Fruit fly (Drosophila melanogaster) whole organism, wandering third instar larva: ENCODE results near the gene spn-B.
A peak's percentile ranks its signal among the peaks of the same experiment; 100 is the strongest.

ENCODE experiments used
- Abd-B ChIP-seq: fragments of >200 bp; optimal IDR thresholded peaks from 2 replicates; lab custom pipeline; 2017; ENCODE audit warnings: missing biosample characterization, missing genetic modification characterization
- CG32264 ChIP-seq: fragments of 200-800 bp; sonication (Bioruptor generic); optimal IDR thresholded peaks from 2 replicates; lab custom pipeline; 2016; ENCODE audit warnings: missing biosample characterization, missing genetic modification characterization
- CG9705 ChIP-seq: fragments of 200-800 bp; sonication (Bioruptor generic); optimal IDR thresholded peaks from 2 replicates; lab custom pipeline; 2018; ENCODE audit warnings: missing biosample characterization, mild to moderate bottlenecking, missing genetic modification characterization
- CrebA ChIP-seq: fragments of 200-800 bp; sonication (Bioruptor generic); optimal IDR thresholded peaks from 2 replicates; lab custom pipeline; 2016; ENCODE audit warnings: missing biosample characterization, mild to moderate bottlenecking, missing genetic modification characterization, borderline replicate concordance
- Dfd ChIP-seq: fragments of >200 bp; optimal IDR thresholded peaks from 2 replicates; lab custom pipeline; 2017; ENCODE audit warnings: missing biosample characterization, missing genetic modification characterization
- Dif ChIP-seq: fragments of 200-275, 200-300 bp; sonication (Bioruptor generic); optimal IDR thresholded peaks from 2 replicates; lab custom pipeline; 2018; ENCODE audit warnings: missing biosample characterization, missing genetic modification characterization; ENCODE audit not compliant: partially characterized antibody
- GATAd ChIP-seq: sonication (Bioruptor generic); optimal IDR thresholded peaks from 2 replicates; lab custom pipeline; 2016; ENCODE audit warnings: missing biosample characterization, missing genetic modification characterization
- HLH106 ChIP-seq: fragments of 200-800 bp; optimal IDR thresholded peaks from 3 replicates; lab custom pipeline; 2019; ENCODE audit warnings: missing biosample characterization, mild to moderate bottlenecking, missing genetic modification characterization, moderate library complexity
- Hnf4 ChIP-seq: fragments of 200-800 bp; sonication (Bioruptor generic); optimal IDR thresholded peaks from 2 replicates; lab custom pipeline; 2016; ENCODE audit warnings: missing biosample characterization, mild to moderate bottlenecking, missing genetic modification characterization
- Hr78 ChIP-seq: fragments of >200 bp; optimal IDR thresholded peaks from 2 replicates; lab custom pipeline; 2017; ENCODE audit warnings: missing biosample characterization, missing genetic modification characterization
- Hr83 ChIP-seq: fragments of 200-300 bp; sonication (Bioruptor generic); optimal IDR thresholded peaks from 2 replicates; lab custom pipeline; 2016; ENCODE audit warnings: missing biosample characterization, mild to moderate bottlenecking, missing genetic modification characterization, moderate library complexity; ENCODE audit not compliant: poor library complexity, severe bottlenecking
- Jra ChIP-seq: sonication (Bioruptor generic); optimal IDR thresholded peaks from 2 replicates; lab custom pipeline; 2016; ENCODE audit warnings: missing biosample characterization, missing genetic modification characterization
- Mio ChIP-seq: sonication (Bioruptor generic); optimal IDR thresholded peaks from 2 replicates; lab custom pipeline; 2016; ENCODE audit warnings: missing biosample characterization, missing genetic modification characterization
- Myc ChIP-seq: fragments of >200 bp; optimal IDR thresholded peaks from 2 replicates; lab custom pipeline; 2017
- N ChIP-seq: fragments of >200 bp; optimal IDR thresholded peaks from 2 replicates; lab custom pipeline; 2018; ENCODE audit warnings: missing biosample characterization, missing external identifiers, missing genetic modification characterization
- OdsH ChIP-seq: fragments of 200-800 bp; sonication (Bioruptor generic); optimal IDR thresholded peaks from 2 replicates; lab custom pipeline; 2016; ENCODE audit warnings: missing biosample characterization, mild to moderate bottlenecking, missing genetic modification characterization
- Rel ChIP-seq, 2 experiments: fragments of 200-800 bp; sonication (Bioruptor generic) in 1 of 2; optimal IDR thresholded peaks; 2 replicates in 1 of 2; 3 replicates in 1 of 2; lab custom pipeline; 2016 to 2019; ENCODE audit warnings: mild to moderate bottlenecking in 2 of 2, missing biosample characterization in 2 of 2, missing genetic modification characterization in 2 of 2, moderate library complexity in 1 of 2
- Sp1 ChIP-seq: fragments of 200-800 bp; sonication (Bioruptor generic); optimal IDR thresholded peaks from 3 replicates; lab custom pipeline; 2019; ENCODE audit warnings: missing biosample characterization, mild to moderate bottlenecking, missing genetic modification characterization, moderate library complexity
- Vsx2 ChIP-seq: fragments of 200-300, 225-300 bp; sonication (Bioruptor generic); optimal IDR thresholded peaks from 2 replicates; lab custom pipeline; 2018; ENCODE audit warnings: missing biosample characterization, missing genetic modification characterization; ENCODE audit not compliant: partially characterized antibody
- br ChIP-seq: fragments of 200-800 bp; sonication (Bioruptor generic); optimal IDR thresholded peaks from 2 replicates; lab custom pipeline; 2016; ENCODE audit warnings: missing biosample characterization, missing genetic modification characterization
- brk ChIP-seq: fragments of 200-800 bp; sonication (Bioruptor generic); optimal IDR thresholded peaks from 2 replicates; lab custom pipeline; 2016; ENCODE audit warnings: missing biosample characterization, mild to moderate bottlenecking, missing genetic modification characterization
- dl ChIP-seq, 2 experiments: fragments of 175-275, 200-275 bp in 1 of 2; fragments of 200-275 bp in 1 of 2; sonication (Bioruptor generic); optimal IDR thresholded peaks; lab custom pipeline; 2018; ENCODE audit warnings: mild to moderate bottlenecking in 2 of 2, missing biosample characterization in 2 of 2, missing genetic modification characterization in 2 of 2, moderate library complexity in 2 of 2; ENCODE audit not compliant: partially characterized antibody in 2 of 2, insufficient read depth in 1 of 2
- dmrt93B ChIP-seq: fragments of 200-800 bp; sonication (Bioruptor generic); optimal IDR thresholded peaks from 2 replicates; lab custom pipeline; 2018; ENCODE audit warnings: missing biosample characterization, mild to moderate bottlenecking, missing genetic modification characterization
- dsf ChIP-seq: sonication (Bioruptor generic); optimal IDR thresholded peaks from 2 replicates; lab custom pipeline; 2016; ENCODE audit warnings: missing biosample characterization, missing genetic modification characterization, borderline replicate concordance
- ey ChIP-seq: fragments of 200-800 bp; sonication (Bioruptor generic); optimal IDR thresholded peaks from 2 replicates; lab custom pipeline; 2016; ENCODE audit warnings: missing biosample characterization, missing genetic modification characterization
- foxo ChIP-seq, 2 experiments: fragments of 200-800 bp; sonication (Bioruptor generic); optimal IDR thresholded peaks; 2 replicates in 1 of 2; 3 replicates in 1 of 2; lab custom pipeline; 2016 to 2017; ENCODE audit warnings: missing biosample characterization in 2 of 2, missing genetic modification characterization in 2 of 2
- fru ChIP-seq: fragments of 200-800 bp; sonication (Bioruptor generic); optimal IDR thresholded peaks from 3 replicates; lab custom pipeline; 2016; ENCODE audit warnings: missing biosample characterization, mild to moderate bottlenecking, missing genetic modification characterization
- h ChIP-seq: fragments of 200-800 bp; sonication (Bioruptor generic); optimal IDR thresholded peaks from 3 replicates; lab custom pipeline; 2016; ENCODE audit warnings: missing biosample characterization, mild to moderate bottlenecking, missing genetic modification characterization
- jim ChIP-seq: fragments of 175-275, 200-325 bp; sonication (Bioruptor generic); optimal IDR thresholded peaks from 2 replicates; lab custom pipeline; 2016; ENCODE audit warnings: missing biosample characterization, mild to moderate bottlenecking, missing genetic modification characterization
- lola ChIP-seq: fragments of >200 bp; optimal IDR thresholded peaks from 2 replicates; lab custom pipeline; 2017; ENCODE audit warnings: missing biosample characterization, missing genetic modification characterization
- pan ChIP-seq: fragments of >200 bp; optimal IDR thresholded peaks from 2 replicates; lab custom pipeline; 2017
- psq ChIP-seq: fragments of 200-800 bp; sonication (Bioruptor generic); optimal IDR thresholded peaks from 3 replicates; lab custom pipeline; 2017; ENCODE audit warnings: missing biosample characterization, mild to moderate bottlenecking, missing genetic modification characterization, moderate library complexity
- rgr ChIP-seq: fragments of 200-800 bp; sonication (Bioruptor generic); optimal IDR thresholded peaks from 3 replicates; lab custom pipeline; 2016; ENCODE audit warnings: missing biosample characterization, mild to moderate bottlenecking, missing genetic modification characterization
- sage ChIP-seq: fragments of 200-800 bp; sonication (Bioruptor generic); optimal IDR thresholded peaks from 2 replicates; lab custom pipeline; 2016; ENCODE audit warnings: missing biosample characterization, mild to moderate bottlenecking, missing genetic modification characterization
- sv ChIP-seq: fragments of 200-800 bp; sonication (Bioruptor generic); optimal IDR thresholded peaks from 3 replicates; lab custom pipeline; 2016; ENCODE audit warnings: missing biosample characterization, missing genetic modification characterization
- tai ChIP-seq: sonication (Bioruptor generic); optimal IDR thresholded peaks from 2 replicates; lab custom pipeline; 2016; ENCODE audit warnings: missing biosample characterization, missing genetic modification characterization
- usp ChIP-seq: fragments of >200 bp; optimal IDR thresholded peaks from 2 replicates; lab custom pipeline; 2017; ENCODE audit warnings: missing biosample characterization, missing genetic modification characterization
- woc ChIP-seq: sonication (Bioruptor generic); optimal IDR thresholded peaks from 2 replicates; lab custom pipeline; 2016; ENCODE audit warnings: missing biosample characterization, mild to moderate bottlenecking, missing genetic modification characterization

spn-B gene

dm6 chr3R:14348480-14348879 is 20.6 kb downstream of the spn-B start:
- TF ChIP-seq Dfd (GFP tag; lab: Kevin White, UChicago) (peak; percentile 40), dl (GFP tag; optimal IDR thresholded peaks at IDR 0.05; lab: Kevin White, UChicago; ENCODE audit: insufficient read depth in 1 of 2, partially characterized antibody in 2 of 2) (no peak)

- TF ChIP-seq woc (GFP tag; lab: Kevin White, UChicago) (no peak), h (GFP tag; lab: Kevin White, UChicago) (no peak), foxo (GFP tag; optimal IDR thresholded peaks at IDR 0.05; lab: Kevin White, UChicago) (peak in 1 of 2 experiments; percentile 5), rgr (GFP tag; lab: Kevin White, UChicago) (no peak), Abd-B (GFP tag; lab: Kevin White, UChicago) (no peak), sv (GFP tag; lab: Kevin White, UChicago) (peak; percentile 43), N (GFP tag; lab: Kevin White, UChicago) (no peak), Myc (lab: Kevin White, UChicago) (no peak)
- TF ChIP-seq, all 38 proteins: peak for 2
These were observed 23.6 kb downstream of the spn-B start for dm6 chr3R:14351418-14351817.

DNA sequence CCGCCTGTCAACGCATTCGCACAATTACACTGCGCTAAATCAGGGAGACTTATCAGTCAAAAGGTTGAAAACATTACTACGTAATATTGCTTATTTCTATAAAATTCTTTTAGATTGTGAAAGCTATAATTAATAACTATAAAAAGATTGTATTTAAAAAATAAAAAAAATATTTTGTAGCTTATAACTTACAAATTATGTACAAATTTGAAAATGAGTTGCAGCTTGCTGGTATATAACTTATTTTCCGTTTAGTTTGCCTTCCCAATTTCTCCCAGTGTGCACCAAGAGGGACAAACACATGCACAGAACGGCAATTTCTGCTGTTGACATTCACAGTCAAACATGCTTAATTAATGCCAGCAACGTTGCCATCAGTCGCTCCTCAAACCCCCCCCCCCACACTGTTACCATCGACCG is 25.9 kb downstream of the spn-B start:
- peak; percentile 10 for TF ChIP-seq Dfd (GFP tag; lab: Kevin White, UChicago)
- TF ChIP-seq dmrt93B (GFP tag; lab: Kevin White, UChicago): peak; percentile 91
- no peak for TF ChIP-seq GATAd (GFP tag; lab: Kevin White, UChicago)
- peak; percentile 81 for TF ChIP-seq h (GFP tag; lab: Kevin White, UChicago)
- TF ChIP-seq CrebA (GFP tag; lab: Kevin White, UChicago): peak; percentile 12
- peak; percentile 84 for TF ChIP-seq CG9705 (GFP tag; lab: Kevin White, UChicago)
- peak; percentile 27 for TF ChIP-seq Hnf4 (GFP tag; lab: Kevin White, UChicago)
- no peak for TF ChIP-seq woc (GFP tag; lab: Kevin White, UChicago)
- no peak for TF ChIP-seq CG32264 (GFP tag; lab: Kevin White, UChicago)
- no peak for TF ChIP-seq tai (GFP tag; lab: Kevin White, UChicago)
- TF ChIP-seq Jra: no peak
- peak; percentile 74 for TF ChIP-seq fru (GFP tag; lab: Kevin White, UChicago)
- peak; percentile 95 for TF ChIP-seq HLH106 (tag; lab: Kevin White, UChicago)
- TF ChIP-seq Abd-B (GFP tag; lab: Kevin White, UChicago): no peak
- TF ChIP-seq Hr83 (GFP tag; lab: Kevin White, UChicago): peak; percentile 26
- peak; percentile 70 for TF ChIP-seq OdsH (GFP tag; lab: Kevin White, UChicago)
- no peak for TF ChIP-seq jim (GFP tag; lab: Kevin White, UChicago)
- peak; percentile 67 for TF ChIP-seq psq (GFP tag; lab: Kevin White, UChicago)
- TF ChIP-seq dsf: no peak
- no peak for TF ChIP-seq usp
- TF ChIP-seq Dif (GFP tag; lab: Kevin White, UChicago): no peak
- no peak for TF ChIP-seq sv (GFP tag; lab: Kevin White, UChicago)
- no peak for TF ChIP-seq pan (lab: Kevin White, UChicago)
- TF ChIP-seq sage (GFP tag; lab: Kevin White, UChicago): peak; percentile 22
- TF ChIP-seq brk (GFP tag; lab: Kevin White, UChicago): no peak
- no peak for TF ChIP-seq Mio (GFP tag; lab: Kevin White, UChicago)
- no peak for TF ChIP-seq Vsx2 (GFP tag; lab: Kevin White, UChicago)
- TF ChIP-seq dl (GFP tag; optimal IDR thresholded peaks at IDR 0.05; lab: Kevin White, UChicago; ENCODE audit: insufficient read depth in 1 of 2, partially characterized antibody in 2 of 2): no peak
- TF ChIP-seq Sp1 (GFP tag; lab: Kevin White, UChicago): peak; percentile 85
- TF ChIP-seq N (GFP tag; lab: Kevin White, UChicago): no peak
- TF ChIP-seq Rel (GFP tag; optimal IDR thresholded peaks at IDR 0.05; lab: Kevin White, UChicago): no peak
- peak; percentile 57 for TF ChIP-seq Rel (tag; optimal IDR thresholded peaks at IDR 0.05; lab: Kevin White, UChicago)
- peak in 1 of 2 experiments; percentile 84 for TF ChIP-seq foxo (GFP tag; optimal IDR thresholded peaks at IDR 0.05; lab: Kevin White, UChicago)
- no peak for TF ChIP-seq Hr78
- no peak for TF ChIP-seq lola (GFP tag; lab: Kevin White, UChicago)
- TF ChIP-seq rgr (GFP tag; lab: Kevin White, UChicago): peak; percentile 69
- peak; percentile 14 for TF ChIP-seq ey (GFP tag; lab: Kevin White, UChicago)
- peak; percentile 31 for TF ChIP-seq br (GFP tag; lab: Kevin White, UChicago)
- TF ChIP-seq Myc (lab: Kevin White, UChicago): no peak
